Worm (Caenorhabditis elegans) whole organism, L4/young adult: ENCODE results near the gene ppgn-1.

ENCODE experiments used
- W03F9.2 ChIP-seq: fragments of 150-350 bp; optimal IDR thresholded peaks from 2 replicates; lab custom pipeline; 2014; ENCODE audit warnings: missing biosample characterization, missing genetic modification characterization
- him-1 ChIP-seq: sonication (generic microtip); optimal IDR thresholded peaks from 2 replicates; lab custom pipeline; 2016; ENCODE audit warnings: missing genotype, missing genetic modification reagents, missing genetic modification characterization, missing compliant biosample characterization

ce11 chrIV:2395997-2396396 lies 47.3 kb upstream of the ppgn-1 start:
- no peak for TF ChIP-seq him-1 (tag; lab: Kevin White, UChicago)
- no peak for TF ChIP-seq W03F9.2 (tag; lab: Kevin White, UChicago)
